Worm (Caenorhabditis elegans): ENCODE measurements around the gene ZK84.1.

The ZK84.1 gene

ce11 chrII:6026646-6027045 is 6.2 kb downstream of the ZK84.1 start:
- no peak for TF ChIP-seq him-1 (tag; optimal IDR thresholded peaks at IDR 0.05)

ce11 chrII:6028594-6029141 is 8.2 kb downstream of the ZK84.1 start:
- TF ChIP-seq W03F9.2 (tag; optimal IDR thresholded peaks at IDR 0.05) = no peak
- no peak for TF ChIP-seq him-1 (tag; optimal IDR thresholded peaks at IDR 0.05)
- no peak for TF ChIP-seq dao-5 (tag; optimal IDR thresholded peaks at IDR 0.05)

- TF ChIP-seq W03F9.2 (tag; optimal IDR thresholded peaks at IDR 0.05) (no peak), him-1 (tag; optimal IDR thresholded peaks at IDR 0.05) (no peak), dao-5 (tag; optimal IDR thresholded peaks at IDR 0.05) (no peak)
These were observed 10.7 kb downstream of the ZK84.1 start, which contains the start of gene frpr-16 for ce11 chrII:6031106-6031505. Gene frpr-16, minus strand, starts transcription at chrII:6031206.

- TF ChIP-seq him-1 (tag; optimal IDR thresholded peaks at IDR 0.05) (no peak), dao-5 (tag; optimal IDR thresholded peaks at IDR 0.05) (no peak), W03F9.2 (tag; optimal IDR thresholded peaks at IDR 0.05) (no peak)
These were observed 22.7 kb downstream of the ZK84.1 start, which contains the start of gene R12C12.10 for ce11 chrII:6043166-6043565. Gene R12C12.10, minus strand, starts transcription at chrII:6043266.

- TF ChIP-seq W03F9.2 (tag; optimal IDR thresholded peaks at IDR 0.05) (no peak), dao-5 (tag; optimal IDR thresholded peaks at IDR 0.05) (no peak), him-1 (tag; optimal IDR thresholded peaks at IDR 0.05) (no peak)
These were observed 24.6 kb downstream of the ZK84.1 start, which contains the start of gene R12C12.5 for ce11 chrII:6045048-6045447. Gene R12C12.5, minus strand, starts transcription at chrII:6045148.

ce11 chrII:6046023-6046631 is 25.7 kb downstream of the ZK84.1 start:
- TF ChIP-seq dao-5 (tag; optimal IDR thresholded peaks at IDR 0.05) = no peak
- TF ChIP-seq W03F9.2 (tag; optimal IDR thresholded peaks at IDR 0.05) = no peak
- TF ChIP-seq him-1 (tag; optimal IDR thresholded peaks at IDR 0.05) = no peak

- TF ChIP-seq him-1 (tag; optimal IDR thresholded peaks at IDR 0.05) (peak; percentile 36), W03F9.2 (tag; optimal IDR thresholded peaks at IDR 0.05) (peak; percentile 88), dao-5 (tag; optimal IDR thresholded peaks at IDR 0.05) (no peak)
These were observed 27.2 kb downstream of the ZK84.1 start, which contains the start of the genes R12C12.6 and ran-5 for ce11 chrII:6047639-6048159. Gene R12C12.6, minus strand, starts transcription at chrII:6047867. Gene ran-5, plus strand, starts transcription at chrII:6048109.

- no peak for TF ChIP-seq him-1 (tag; optimal IDR thresholded peaks at IDR 0.05)
- TF ChIP-seq W03F9.2 (tag; optimal IDR thresholded peaks at IDR 0.05) = no peak
- no peak for TF ChIP-seq dao-5 (tag; optimal IDR thresholded peaks at IDR 0.05)
These were observed 29.1 kb downstream of the ZK84.1 start for ce11 chrII:6049546-6049945.

- TF ChIP-seq dao-5 (tag; optimal IDR thresholded peaks at IDR 0.05) (no peak), W03F9.2 (tag; optimal IDR thresholded peaks at IDR 0.05) (no peak), him-1 (tag; optimal IDR thresholded peaks at IDR 0.05) (no peak)
These were observed 29.7 kb downstream of the ZK84.1 start, which contains the start of gene gldc-1 for ce11 chrII:6050120-6050519. Gene gldc-1, plus strand, starts transcription at chrII:6050420.

ce11 chrII:6055927-6056326 is 35.5 kb downstream of the ZK84.1 start, which contains the start of gene R12C12.7:
Gene R12C12.7, minus strand, starts transcription at chrII:6055985.
- TF ChIP-seq W03F9.2 (tag; optimal IDR thresholded peaks at IDR 0.05) (no peak), dao-5 (tag; optimal IDR thresholded peaks at IDR 0.05) (no peak), him-1 (tag; optimal IDR thresholded peaks at IDR 0.05) (no peak)

- TF ChIP-seq W03F9.2 (tag; optimal IDR thresholded peaks at IDR 0.05) (peak; percentile 69), him-1 (tag; optimal IDR thresholded peaks at IDR 0.05) (peak; percentile 40), dao-5 (tag; optimal IDR thresholded peaks at IDR 0.05) (no peak)
These were observed 41.0 kb downstream of the ZK84.1 start for ce11 chrII:6061495-6061894.

- no peak for TF ChIP-seq dao-5 (tag; optimal IDR thresholded peaks at IDR 0.05)
- no peak for TF ChIP-seq him-1 (tag; optimal IDR thresholded peaks at IDR 0.05)
- TF ChIP-seq W03F9.2 (tag; optimal IDR thresholded peaks at IDR 0.05) = no peak
These were observed 46.6 kb downstream of the ZK84.1 start, which contains the start of gene H12I13.1 for ce11 chrII:6067066-6067465. Gene H12I13.1, minus strand, starts transcription at chrII:6067166.
